Worm (Caenorhabditis elegans) whole organism, L2 larva: ENCODE results near the gene dpy-10.

Source experiments
- ama-1 ChIP-seq: fragments of 150-350 bp; optimal IDR thresholded peaks from 2 replicates; lab custom pipeline; 2018; ENCODE audit warnings: inconsistent platforms
- fos-1 ChIP-seq: fragments of 150-350 bp; optimal IDR thresholded peaks from 2 replicates; lab custom pipeline; 2014; ENCODE audit warnings: missing biosample characterization, missing genetic modification characterization
- lin-13 ChIP-seq: fragments of 150-350 bp; optimal IDR thresholded peaks from 2 replicates; lab custom pipeline; 2014; ENCODE audit warnings: missing biosample characterization, missing genetic modification reagents, missing genetic modification characterization
- nhr-10 ChIP-seq: sonication (generic microtip); optimal IDR thresholded peaks from 2 replicates; lab custom pipeline; 2017; ENCODE audit warnings: missing biosample characterization, missing genetic modification characterization
- nhr-77 ChIP-seq: fragments of 150-350 bp; optimal IDR thresholded peaks from 2 replicates; lab custom pipeline; 2014; ENCODE audit warnings: missing biosample characterization, missing genetic modification characterization
- sem-4 ChIP-seq: fragments of 150-350 bp; optimal IDR thresholded peaks from 2 replicates; lab custom pipeline; 2014; ENCODE audit warnings: missing biosample characterization, missing genetic modification reagents, missing genetic modification characterization
- skn-1 ChIP-seq: sonication (generic microtip); optimal IDR thresholded peaks from 2 replicates; lab custom pipeline; 2017; ENCODE audit warnings: missing biosample characterization, missing genetic modification characterization
- snpc-4 ChIP-seq: fragments of 150-350 bp; optimal IDR thresholded peaks from 2 replicates; lab custom pipeline; 2014; ENCODE audit warnings: missing biosample characterization, missing genetic modification characterization
- unc-55 ChIP-seq: fragments of 150-350 bp; sonication (generic microtip); optimal IDR thresholded peaks from 3 replicates; lab custom pipeline; 2014; ENCODE audit warnings: missing biosample characterization, missing genetic modification reagents, missing genetic modification characterization
- unc-62 ChIP-seq: fragments of 150-350 bp; optimal IDR thresholded peaks from 2 replicates; lab custom pipeline; 2014; ENCODE audit warnings: missing biosample characterization, missing genetic modification reagents, missing genetic modification characterization
- ztf-4 ChIP-seq: fragments of 150-350 bp; optimal IDR thresholded peaks from 2 replicates; lab custom pipeline; 2014; ENCODE audit warnings: missing biosample characterization, missing genetic modification characterization

DNA sequence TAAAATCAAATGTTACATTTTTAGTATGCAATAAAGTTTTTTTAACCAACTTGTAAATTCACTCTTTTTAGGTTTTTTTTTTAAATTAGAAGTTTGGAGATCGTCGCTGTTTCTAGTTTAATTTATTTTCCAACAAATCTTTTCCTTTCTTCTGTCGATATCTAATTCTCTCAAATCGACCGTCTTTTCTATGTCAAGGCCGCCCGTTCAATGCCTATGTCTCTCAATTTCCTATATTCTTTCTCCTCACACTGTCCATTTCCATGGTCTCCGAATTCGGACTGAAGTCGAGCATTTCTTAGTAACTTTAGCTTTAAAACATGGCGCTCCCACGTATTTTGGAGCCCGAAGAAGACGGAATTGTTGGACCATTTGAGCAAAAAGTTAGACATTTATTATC lies 4.6 kb upstream of the dpy-10 start, which contains the start of the genes T14B4.5 and T14B4.20:
- TF ChIP-seq ama-1 (lab: Kevin White, UChicago) (no peak), ztf-4 (no peak), nhr-10 (no peak), skn-1 (no peak), nhr-77 (tag; lab: Kevin White, UChicago) (no peak), unc-55 (GFP tag; lab: Kevin White, UChicago) (no peak), fos-1 (tag; lab: Kevin White, UChicago) (no peak), snpc-4 (tag; lab: Kevin White, UChicago) (no peak), unc-62 (no peak), lin-13 (GFP tag; lab: Kevin White, UChicago) (no peak), sem-4 (tag; lab: Kevin White, UChicago) (no peak)
